Worm (Caenorhabditis elegans): ENCODE measurements around the gene srt-35.
"Not testable (repeated sequence)": the region's sequence is repeated elsewhere in the genome, so short reads cannot be mapped to it uniquely, and the experiment has no call there.

srt-35 gene

ce11 chrV:4271258-4271657, 6.8 kb upstream of the srt-35 start, which contains the start of gene srt-38:
TSS of gene srt-38 (minus strand) at chrV:4271358.
- not testable (repeated sequence) for TF ChIP-seq R02D3.7, nhr-76, ztf-4 (tag; optimal IDR thresholded peaks at IDR 0.05)

ce11 chrV:4268213-4268612, 3.8 kb upstream of the srt-35 start, which contains the start of gene srt-36:
TSS of gene srt-36 (minus strand) at chrV:4268313.
- TF ChIP-seq lin-15B, hmg-11, nhr-76 (tag; optimal IDR thresholded peaks at IDR 0.05): not testable (repeated sequence)

ce11 chrV:4261385-4261784, 3.0 kb downstream of the srt-35 start:
- TF ChIP-seq fkh-10 (GFP tag; optimal IDR thresholded peaks at IDR 0.05) (no peak), lin-15B (tag; optimal IDR thresholded peaks at IDR 0.05) (no peak), tbx-2 (tag; optimal IDR thresholded peaks at IDR 0.05) (no peak), egl-5 (tag; optimal IDR thresholded peaks at IDR 0.05) (no peak), eor-1 (tag; optimal IDR thresholded peaks at IDR 0.05) (no peak), aly-2 (tag; optimal IDR thresholded peaks at IDR 0.05) (no peak)

- no peak for TF ChIP-seq unc-39 (tag; optimal IDR thresholded peaks at IDR 0.05)
Observed at ce11 chrV:4260090-4260489, 4.3 kb downstream of the srt-35 start, which contains the start of gene srt-3. TSS of gene srt-3 (minus strand) at chrV:4260190.

ce11 chrV:4256474-4256873, 7.9 kb downstream of the srt-35 start, which contains the start of gene srt-14:
TSS of gene srt-14 (minus strand) at chrV:4256574.
- TF ChIP-seq zag-1 (tag; optimal IDR thresholded peaks at IDR 0.05) (no peak), elt-1 (tag; optimal IDR thresholded peaks at IDR 0.05) (no peak), nhr-23 (tag; optimal IDR thresholded peaks at IDR 0.05) (no peak), nfya-1 (tag; optimal IDR thresholded peaks at IDR 0.05; ENCODE audit: insufficient read depth) (no peak), nhr-43 (tag; optimal IDR thresholded peaks at IDR 0.05; ENCODE audit: poor library complexity, severe bottlenecking) (no peak), egl-5 (tag; optimal IDR thresholded peaks at IDR 0.05) (no peak), elt-2 (tag; optimal IDR thresholded peaks at IDR 0.05) (no peak), eor-1 (tag; optimal IDR thresholded peaks at IDR 0.05) (no peak), nhr-28 (tag; optimal IDR thresholded peaks at IDR 0.05) (no peak)

ce11 chrV:4250047-4250446, 14.4 kb downstream of the srt-35 start, which contains the start of gene srt-13:
TSS of gene srt-13 (minus strand) at chrV:4250147.
- TF ChIP-seq nhr-12 (tag; optimal IDR thresholded peaks at IDR 0.05) (no peak), fkh-10 (GFP tag; optimal IDR thresholded peaks at IDR 0.05) (no peak), egl-27 (tag; optimal IDR thresholded peaks at IDR 0.05) (no peak), eor-1 (tag; optimal IDR thresholded peaks at IDR 0.05) (no peak), elt-1 (tag; optimal IDR thresholded peaks at IDR 0.05) (no peak), nfya-1 (tag; optimal IDR thresholded peaks at IDR 0.05; ENCODE audit: insufficient read depth) (no peak), egl-5 (tag; optimal IDR thresholded peaks at IDR 0.05) (no peak), zag-1 (tag; optimal IDR thresholded peaks at IDR 0.05) (no peak)

- no peak for TF ChIP-seq ztf-4 (tag; optimal IDR thresholded peaks at IDR 0.05)
- TF ChIP-seq lin-15B (tag; optimal IDR thresholded peaks at IDR 0.05) = no peak
- no peak for TF ChIP-seq sea-2 (GFP tag; optimal IDR thresholded peaks at IDR 0.05)
- no peak for TF ChIP-seq nhr-77 (tag; optimal IDR thresholded peaks at IDR 0.05)
- TF ChIP-seq nhr-25 (tag; optimal IDR thresholded peaks at IDR 0.05) = no peak
- no peak for TF ChIP-seq nhr-67 (tag; optimal IDR thresholded peaks at IDR 0.05)
- no peak for TF ChIP-seq fkh-2 (tag; optimal IDR thresholded peaks at IDR 0.05)
- no peak for TF ChIP-seq unc-39 (tag; optimal IDR thresholded peaks at IDR 0.05)
- no peak for TF ChIP-seq pha-4 (tag; optimal IDR thresholded peaks at IDR 0.05)
- TF ChIP-seq lin-39 (tag; optimal IDR thresholded peaks at IDR 0.05) = no peak
- TF ChIP-seq mdl-1 (tag; optimal IDR thresholded peaks at IDR 0.05) = no peak
- no peak for TF ChIP-seq egl-5 (tag; optimal IDR thresholded peaks at IDR 0.05)
Observed at ce11 chrV:4248359-4248758, 16.1 kb downstream of the srt-35 start.

Measured in whole organism, L3 larva.